Worm (Caenorhabditis elegans): ENCODE measurements around the gene clec-66.

clec-66 gene

DNA sequence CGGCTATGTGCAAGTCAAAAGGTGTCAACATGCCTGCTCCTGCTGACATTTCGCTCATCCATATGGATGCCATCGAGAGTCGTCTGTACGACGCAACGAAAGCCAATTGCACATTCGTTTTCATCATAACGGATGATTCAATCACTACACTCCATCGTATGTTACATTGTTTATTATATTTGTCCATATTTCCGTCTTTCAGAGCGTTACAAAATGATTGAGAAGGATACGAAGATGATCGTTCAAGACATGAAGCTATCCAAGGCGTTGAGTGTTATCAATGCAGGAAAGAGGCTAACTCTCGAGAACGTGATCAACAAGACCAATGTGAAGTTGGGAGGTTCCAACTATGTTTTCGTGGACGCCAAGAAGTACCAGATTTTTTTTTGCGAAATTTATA lies 17.3 kb downstream of the clec-66 start:
- TF ChIP-seq mep-1 (tag; optimal IDR thresholded peaks at IDR 0.05) (no peak), fkh-4 (tag; optimal IDR thresholded peaks at IDR 0.05; ENCODE audit: borderline replicate concordance) (no peak), nhr-90 (tag; optimal IDR thresholded peaks at IDR 0.05; ENCODE audit: poor library complexity) (no peak), nhr-77 (tag; optimal IDR thresholded peaks at IDR 0.05) (no peak), ceh-82 (tag; optimal IDR thresholded peaks at IDR 0.05) (no peak), aha-1 (tag; optimal IDR thresholded peaks at IDR 0.05) (no peak), nhr-71 (tag; optimal IDR thresholded peaks at IDR 0.05) (no peak), sptf-1 (tag; optimal IDR thresholded peaks at IDR 0.05) (no peak), egl-27 (tag; optimal IDR thresholded peaks at IDR 0.05) (no peak), nhr-19 (GFP tag; conservative IDR thresholded peaks at IDR 0.05) (no peak), skn-1 (tag; optimal IDR thresholded peaks at IDR 0.05) (no peak)

DNA sequence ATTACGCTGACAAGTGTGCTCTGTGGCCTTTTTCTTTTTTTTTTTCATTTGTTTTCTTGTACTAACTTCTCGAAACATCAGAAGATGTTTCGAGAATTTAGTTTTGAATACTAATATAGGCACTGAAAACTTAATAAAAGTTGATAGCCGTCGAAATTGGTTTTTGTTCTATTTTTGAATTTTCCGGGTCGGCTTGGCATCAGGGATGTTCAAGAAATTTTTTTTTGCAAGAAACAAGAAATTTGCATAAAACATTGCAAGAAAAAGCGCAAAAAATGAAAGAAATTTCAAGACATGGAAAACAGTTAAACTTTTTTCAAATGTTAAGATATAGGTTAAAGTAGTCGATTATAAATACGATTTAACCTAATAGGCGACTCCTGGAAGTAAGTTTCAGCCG lies 19.0 kb downstream of the clec-66 start:
- no peak for TF ChIP-seq fkh-4 (tag; optimal IDR thresholded peaks at IDR 0.05; ENCODE audit: borderline replicate concordance)
- TF ChIP-seq efl-1 (optimal IDR thresholded peaks at IDR 0.05): no peak
- TF ChIP-seq efl-1 (GFP tag; optimal IDR thresholded peaks at IDR 0.05 in 1 of 2): no peak
- TF ChIP-seq egl-13 (tag; optimal IDR thresholded peaks at IDR 0.05): no peak
- no peak for TF ChIP-seq nhr-47 (tag; optimal IDR thresholded peaks at IDR 0.05)
- TF ChIP-seq fkh-10 (GFP tag; optimal IDR thresholded peaks at IDR 0.05): no peak
- no peak for TF ChIP-seq mab-9 (GFP tag; IDR thresholded peaks at IDR 0.05)
- TF ChIP-seq vab-15 (tag; optimal IDR thresholded peaks at IDR 0.05): no peak
- TF ChIP-seq sox-4 (tag; optimal IDR thresholded peaks at IDR 0.05): no peak
- TF ChIP-seq fkh-8 (tag; optimal IDR thresholded peaks at IDR 0.05): no peak
- no peak for TF ChIP-seq elt-3 (tag; optimal IDR thresholded peaks at IDR 0.05)
- TF ChIP-seq skn-1 (tag; optimal IDR thresholded peaks at IDR 0.05): no peak
- TF ChIP-seq ztf-4 (tag; optimal IDR thresholded peaks at IDR 0.05): no peak
- TF ChIP-seq isw-1 (GFP tag; IDR thresholded peaks at IDR 0.05): no peak
- TF ChIP-seq ama-1 (optimal IDR thresholded peaks at IDR 0.05): no peak
- no peak for TF ChIP-seq ztf-11 (tag; optimal IDR thresholded peaks at IDR 0.05)
- TF ChIP-seq nhr-11 (tag; optimal IDR thresholded peaks at IDR 0.05): no peak
- TF ChIP-seq nhr-237 (tag; optimal IDR thresholded peaks at IDR 0.05): no peak
- TF ChIP-seq unc-98 (GFP tag; IDR thresholded peaks at IDR 0.05): no peak
- no peak for TF ChIP-seq dpl-1 (GFP tag; optimal IDR thresholded peaks at IDR 0.05)
- no peak for TF ChIP-seq F16B12.6 (tag; optimal IDR thresholded peaks at IDR 0.05)

DNA sequence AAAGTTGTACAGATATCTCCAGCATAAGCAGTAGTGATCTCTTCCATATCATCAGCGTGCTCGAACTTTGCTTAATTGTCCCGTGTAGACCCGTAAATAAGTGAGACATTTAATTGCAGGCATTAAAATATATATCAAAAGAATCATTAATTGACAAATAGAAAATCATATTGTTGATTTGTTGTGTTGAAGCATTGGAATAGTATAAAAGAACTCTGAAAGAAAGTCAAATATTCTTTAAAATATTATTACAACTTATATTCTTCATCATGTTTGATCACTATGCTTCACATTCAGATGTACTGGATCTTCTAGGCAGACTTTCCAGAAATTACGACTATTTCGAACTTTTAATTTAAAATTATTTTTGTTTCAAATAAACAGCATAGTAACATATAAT lies 21.4 kb downstream of the clec-66 start, which contains the start of gene F58G1.8:
F58G1.8 (minus strand) TSS at position 101 of the 400 bp plus-strand sequence.
- TF ChIP-seq mef-2 (tag; optimal IDR thresholded peaks at IDR 0.05) (no peak), elt-3 (tag; optimal IDR thresholded peaks at IDR 0.05) (no peak), Y116A8C.19 (tag; optimal IDR thresholded peaks at IDR 0.05; ENCODE audit: borderline replicate concordance) (no peak), aha-1 (tag; optimal IDR thresholded peaks at IDR 0.05) (no peak), mdl-1 (tag; optimal IDR thresholded peaks at IDR 0.05) (no peak), isw-1 (GFP tag; IDR thresholded peaks at IDR 0.05) (no peak), nhr-28 (tag; optimal IDR thresholded peaks at IDR 0.05) (no peak), ceh-82 (tag; optimal IDR thresholded peaks at IDR 0.05) (no peak), unc-62 (GFP tag; optimal IDR thresholded peaks at IDR 0.05) (no peak), pag-3 (tag; optimal IDR thresholded peaks at IDR 0.05; ENCODE audit: borderline replicate concordance, insufficient read depth) (no peak), unc-98 (GFP tag; IDR thresholded peaks at IDR 0.05) (no peak), sptf-1 (tag; optimal IDR thresholded peaks at IDR 0.05) (no peak), mep-1 (tag; optimal IDR thresholded peaks at IDR 0.05) (no peak), ces-1 (GFP tag; optimal IDR thresholded peaks at IDR 0.05) (no peak), hlh-17 (GFP tag; optimal IDR thresholded peaks at IDR 0.05; ENCODE audit: borderline replicate concordance) (no peak), unc-30 (tag; optimal IDR thresholded peaks at IDR 0.05) (no peak), fos-1 (tag; optimal IDR thresholded peaks at IDR 0.05) (no peak)

All from whole organism, L1 larva.